Fruit fly (Drosophila melanogaster) whole organism, embryonic: Measurements from ENCODE around the gene Ptpmeg2.
A peak's percentile ranks its signal among the peaks of the same experiment; 100 is the strongest.

Source experiments
- Abd-B ChIP-seq: fragments of 200-800 bp; sonication (Bioruptor generic); optimal IDR thresholded peaks from 2 replicates; lab custom pipeline; 2018; ENCODE audit warnings: missing biosample characterization, mild to moderate bottlenecking, missing genetic modification characterization, moderate library complexity
- BEAF-32 ChIP-seq: fragments of 200-800 bp; sonication (Bioruptor generic); optimal IDR thresholded peaks from 3 replicates; lab custom pipeline; 2017; ENCODE audit warnings: missing biosample characterization, missing genetic modification characterization, mild to moderate bottlenecking, moderate library complexity, missing genetic modification reagents
- CG1024 ChIP-seq: fragments of 200-800 bp; sonication (Bioruptor generic); IDR thresholded peaks from 2 replicates; pipeline ENCODE4 v1.3.6; 2022; ENCODE audit warnings: missing biosample characterization, missing genetic modification characterization
- CG10543 ChIP-seq: fragments of 200-800 bp; sonication (Bioruptor generic); optimal IDR thresholded peaks from 3 replicates; lab custom pipeline; 2017; ENCODE audit warnings: missing biosample characterization, mild to moderate bottlenecking, missing genetic modification characterization, moderate library complexity
- CG10959 ChIP-seq: fragments of 200-800 bp; sonication (Bioruptor generic); IDR thresholded peaks from 2 replicates; pipeline ENCODE4 v1.3.6; 2022; ENCODE audit warnings: missing biosample characterization, missing genetic modification characterization
- CG11247 ChIP-seq: fragments of 200-800 bp; sonication (Bioruptor generic); IDR thresholded peaks from 2 replicates; pipeline ENCODE4 v1.3.6; 2022; ENCODE audit warnings: missing biosample characterization, missing genetic modification characterization
- CG11723 ChIP-seq: fragments of 200-800 bp; sonication (Bioruptor generic); optimal IDR thresholded peaks from 2 replicates; lab custom pipeline; 2017; ENCODE audit warnings: missing biosample characterization, mild to moderate bottlenecking, missing genetic modification characterization
- CG15514 ChIP-seq: fragments of 200-800 bp; sonication (Bioruptor generic); optimal IDR thresholded peaks from 3 replicates; lab custom pipeline; 2017; ENCODE audit warnings: missing biosample characterization, missing genetic modification characterization, mild to moderate bottlenecking, moderate library complexity, missing genetic modification reagents
- CG15696 ChIP-seq: fragments of 200-800 bp; sonication (Bioruptor generic); optimal IDR thresholded peaks from 2 replicates; lab custom pipeline; 2019; ENCODE audit warnings: missing biosample characterization, mild to moderate bottlenecking, missing genetic modification characterization, moderate library complexity
- CG17361 ChIP-seq: fragments of 200-800 bp; sonication (Bioruptor generic); IDR thresholded peaks from 3 replicates; pipeline ENCODE4 v1.3.6; 2022; ENCODE audit warnings: missing biosample characterization, missing genetic modification characterization
- CG2678 ChIP-seq: fragments of 200-800 bp; sonication (Bioruptor generic); optimal IDR thresholded peaks from 3 replicates; lab custom pipeline; 2019; ENCODE audit warnings: missing biosample characterization, mild to moderate bottlenecking, missing genetic modification characterization, moderate library complexity
- CG31224 ChIP-seq: fragments of 200-800 bp; sonication (Bioruptor generic); IDR thresholded peaks from 2 replicates; pipeline ENCODE4 v1.3.6; 2022; ENCODE audit warnings: missing biosample characterization, missing genetic modification characterization
- CG31441 ChIP-seq: fragments of 200-800 bp; sonication (Bioruptor generic); IDR thresholded peaks from 2 replicates; pipeline ENCODE4 v1.3.6; 2022; ENCODE audit warnings: missing biosample characterization, missing genetic modification characterization
- CG33213 ChIP-seq: fragments of 200-800 bp; sonication (Bioruptor generic); optimal IDR thresholded peaks from 3 replicates; lab custom pipeline; 2016; ENCODE audit warnings: missing biosample characterization, missing genetic modification characterization
- CG42726 ChIP-seq: fragments of 200-800 bp; sonication (Bioruptor generic); IDR thresholded peaks from 2 replicates; pipeline ENCODE4 v1.3.6; 2022; ENCODE audit warnings: missing biosample characterization, missing genetic modification characterization; ENCODE audit not compliant: partially characterized antibody
- CG6791 ChIP-seq: fragments of 200-800 bp; sonication (Bioruptor generic); IDR thresholded peaks from 3 replicates; pipeline ENCODE4 v1.3.6; 2022; ENCODE audit warnings: missing biosample characterization, missing genetic modification characterization; ENCODE audit not compliant: partially characterized antibody
- CG7928 ChIP-seq: fragments of 200-800 bp; sonication (Bioruptor generic); optimal IDR thresholded peaks from 2 replicates; lab custom pipeline; 2017; ENCODE audit warnings: missing biosample characterization, mild to moderate bottlenecking, missing genetic modification characterization
- CG8359 ChIP-seq: fragments of 200-800 bp; sonication (Bioruptor generic); optimal IDR thresholded peaks from 2 replicates; lab custom pipeline; 2017; ENCODE audit warnings: missing biosample characterization, mild to moderate bottlenecking, missing genetic modification characterization, borderline replicate concordance
- CG9932 ChIP-seq: fragments of 200-800 bp; sonication (Bioruptor generic); IDR thresholded peaks from 2 replicates; pipeline ENCODE4 v1.3.6; 2022; ENCODE audit warnings: missing biosample characterization, missing genetic modification characterization
- CTCF ChIP-seq: fragments of 200-800 bp; sonication (Bioruptor generic); optimal IDR thresholded peaks from 2 replicates; lab custom pipeline; 2017; ENCODE audit warnings: missing biosample characterization, mild to moderate bottlenecking, missing genetic modification characterization, moderate library complexity
- CoRest ChIP-seq: fragments of 200-800 bp; sonication (Bioruptor generic); optimal IDR thresholded peaks from 3 replicates; lab custom pipeline; 2018; ENCODE audit warnings: missing biosample characterization, mild to moderate bottlenecking, missing genetic modification characterization, moderate library complexity
- E2f2 ChIP-seq: fragments of 200-800 bp; sonication (Bioruptor generic); IDR thresholded peaks from 2 replicates; pipeline ENCODE4 v1.3.6; 2022; ENCODE audit warnings: missing biosample characterization, missing genetic modification characterization
- H2.0 ChIP-seq: fragments of 200-800 bp; sonication (Bioruptor generic); IDR thresholded peaks from 2 replicates; pipeline ENCODE4 v1.3.6; 2022; ENCODE audit warnings: missing biosample characterization, missing genetic modification characterization
- HLH3B ChIP-seq: fragments of 200-800 bp; sonication (Bioruptor generic); IDR thresholded peaks from 2 replicates; pipeline ENCODE4 v1.3.6; 2022; ENCODE audit warnings: missing biosample characterization, missing genetic modification characterization
- Hr51 ChIP-seq, 2 experiments: fragments of 200-800 bp; sonication (Bioruptor generic); optimal IDR thresholded peaks; 2 replicates in 1 of 2; 3 replicates in 1 of 2; lab custom pipeline; 2016 to 2018; ENCODE audit warnings: missing biosample characterization in 2 of 2, missing genetic modification characterization in 2 of 2, mild to moderate bottlenecking in 1 of 2, moderate library complexity in 1 of 2
- Hr78 ChIP-seq, 2 experiments: fragments of 200-800 bp in 1 of 2; fragments of >200 bp in 1 of 2; sonication (Bioruptor generic) in 1 of 2; optimal IDR thresholded peaks; 2 replicates each; lab custom pipeline; 2017 to 2019; ENCODE audit warnings: missing biosample characterization in 2 of 2, missing genetic modification characterization in 2 of 2, mild to moderate bottlenecking in 1 of 2, moderate library complexity in 1 of 2
- Med ChIP-seq: fragments of 200-800 bp; sonication (Bioruptor generic); peaks from one replicate; lab custom pipeline; 2016; ENCODE audit warnings: missing biosample characterization, missing genetic modification characterization, mild to moderate bottlenecking, inconsistent platforms, moderate library complexity
- NC2α ChIP-seq: fragments of 200-800 bp; sonication (Bioruptor generic); optimal IDR thresholded peaks from 2 replicates; lab custom pipeline; 2016; ENCODE audit warnings: missing biosample characterization, missing genetic modification characterization
- Optix ChIP-seq: fragments of 200-800 bp; sonication (Bioruptor generic); IDR thresholded peaks from 3 replicates; pipeline ENCODE4 v1.3.6; 2022; ENCODE audit warnings: missing biosample characterization, missing genetic modification characterization
- Ptx1 ChIP-seq: fragments of 200-800 bp; sonication (Bioruptor generic); IDR thresholded peaks from 2 replicates; pipeline ENCODE4 v1.3.6; 2022; ENCODE audit warnings: missing biosample characterization, missing genetic modification characterization
- Sry-β ChIP-seq: fragments of 200-800 bp; sonication (Bioruptor generic); optimal IDR thresholded peaks from 2 replicates; lab custom pipeline; 2018; ENCODE audit warnings: missing biosample characterization, mild to moderate bottlenecking, missing genetic modification characterization, moderate library complexity
- ab ChIP-seq: fragments of 200-800 bp; sonication (Bioruptor generic); optimal IDR thresholded peaks from 2 replicates; lab custom pipeline; 2016; ENCODE audit warnings: missing biosample characterization, missing genetic modification characterization
- abd-A ChIP-seq: fragments of 200-800 bp; sonication (Bioruptor generic); optimal IDR thresholded peaks from 3 replicates; lab custom pipeline; 2019; ENCODE audit warnings: missing biosample characterization, mild to moderate bottlenecking, missing genetic modification characterization, moderate library complexity
- bigmax ChIP-seq: fragments of 200-800 bp; sonication (Bioruptor generic); optimal IDR thresholded peaks from 2 replicates; lab custom pipeline; 2018; ENCODE audit warnings: missing biosample characterization, mild to moderate bottlenecking, missing genetic modification characterization
- cg ChIP-seq: fragments of 200-800 bp; sonication (Bioruptor generic); optimal IDR thresholded peaks from 3 replicates; lab custom pipeline; 2019; ENCODE audit warnings: missing biosample characterization, mild to moderate bottlenecking, missing genetic modification characterization, moderate library complexity
- dimm ChIP-seq: fragments of 200-800 bp; sonication (Bioruptor generic); IDR thresholded peaks from 2 replicates; pipeline ENCODE4 v1.3.6; 2022; ENCODE audit warnings: missing biosample characterization, missing genetic modification characterization
- esg ChIP-seq: fragments of 200-800 bp; sonication (Bioruptor generic); conservative IDR thresholded peaks from 2 replicates; pipeline ENCODE4 v1.3.6; 2022; ENCODE audit warnings: missing biosample characterization, missing genetic modification characterization
- hth ChIP-seq: fragments of >200 bp; optimal IDR thresholded peaks from 2 replicates; lab custom pipeline; 2017; ENCODE audit warnings: inconsistent platforms
- ind ChIP-seq: fragments of 200-800 bp; sonication (Bioruptor generic); optimal IDR thresholded peaks from 3 replicates; lab custom pipeline; 2016; ENCODE audit warnings: missing biosample characterization, missing genetic modification characterization
- klu ChIP-seq: fragments of 200-800 bp; sonication (Bioruptor generic); IDR thresholded peaks from 2 replicates; pipeline ENCODE4 v1.3.6; 2022; ENCODE audit warnings: missing biosample characterization, missing genetic modification characterization
- nerfin-2 ChIP-seq: fragments of 200-800 bp; sonication (Bioruptor generic); IDR thresholded peaks from 2 replicates; pipeline ENCODE4 v1.3.6; 2022; ENCODE audit warnings: missing biosample characterization, missing genetic modification characterization; ENCODE audit not compliant: partially characterized antibody
- pho ChIP-seq: fragments of 200-800 bp; sonication (Bioruptor generic); optimal IDR thresholded peaks from 2 replicates; lab custom pipeline; 2016; ENCODE audit warnings: missing biosample characterization, missing genetic modification characterization
- ro ChIP-seq: fragments of 200-800 bp; sonication (Bioruptor generic); IDR thresholded peaks from 2 replicates; pipeline ENCODE4 v1.3.6; 2022; ENCODE audit warnings: missing biosample characterization, missing genetic modification characterization
- slbo ChIP-seq: fragments of 200-800 bp; sonication (Bioruptor generic); IDR thresholded peaks from 2 replicates; pipeline ENCODE4 v1.3.6; 2022; ENCODE audit warnings: missing biosample characterization, missing genetic modification characterization
- slou ChIP-seq: fragments of 200-800 bp; sonication (Bioruptor generic); optimal IDR thresholded peaks from 3 replicates; lab custom pipeline; 2016; ENCODE audit warnings: missing biosample characterization, missing genetic modification characterization
- tll ChIP-seq, 2 experiments: fragments of 200-800 bp in 1 of 2; fragments of >200 bp in 1 of 2; sonication (Bioruptor generic) in 1 of 2; optimal IDR thresholded peaks; 2 replicates each; lab custom pipeline; 2017 to 2019; ENCODE audit warnings: missing biosample characterization in 2 of 2, missing genetic modification characterization in 2 of 2, mild to moderate bottlenecking in 1 of 2, moderate library complexity in 1 of 2
- unc-4 ChIP-seq: fragments of 200-800 bp; sonication (Bioruptor generic); IDR thresholded peaks from 2 replicates; pipeline ENCODE4 v1.3.6; 2022; ENCODE audit warnings: missing biosample characterization, missing genetic modification characterization; ENCODE audit not compliant: partially characterized antibody
- wor ChIP-seq: fragments of 200-800 bp; sonication (Bioruptor generic); IDR thresholded peaks from 2 replicates; pipeline ENCODE4 v1.3.6; 2022; ENCODE audit warnings: missing biosample characterization, missing genetic modification characterization
- zfh2 ChIP-seq: fragments of 200-800 bp; sonication (Bioruptor generic); optimal IDR thresholded peaks from 2 replicates; lab custom pipeline; 2016; ENCODE audit warnings: missing biosample characterization, missing genetic modification characterization

Ptpmeg2 gene

DNA sequence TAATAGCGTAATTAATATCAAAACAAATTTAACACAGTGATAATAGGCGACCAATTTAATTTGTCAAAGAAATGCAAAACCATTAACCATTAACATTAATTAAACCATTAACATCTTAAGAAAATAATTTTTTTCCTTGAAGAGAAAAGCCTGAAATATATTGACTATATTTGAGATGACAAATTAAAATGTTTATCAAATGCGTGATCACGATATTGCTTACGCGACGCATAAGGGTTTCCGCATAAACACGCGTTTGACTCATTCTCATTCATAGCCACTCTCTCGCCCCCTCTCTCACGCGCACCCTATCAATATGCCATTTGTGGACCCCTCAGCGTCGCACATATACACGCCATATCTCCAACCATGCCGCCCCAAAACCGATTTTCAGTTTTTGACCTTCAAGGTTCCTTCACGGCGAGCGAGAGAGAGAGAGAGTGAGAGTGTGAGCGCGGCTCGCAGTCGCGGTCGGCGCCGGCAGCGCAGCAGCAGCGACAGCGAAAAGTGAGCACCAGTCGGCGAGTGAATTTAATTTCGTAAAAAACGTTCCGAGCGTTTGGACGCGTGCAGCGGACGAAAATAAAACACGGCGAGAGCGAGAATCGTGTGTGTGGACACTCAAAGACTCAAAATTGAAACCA is 73.5 kb downstream of the Ptpmeg2 start, which contains the start of gene Hex-A (continued):
- peak; percentile 59 for TF ChIP-seq ro (GFP tag; lab: Robert Waterston, UW)
- peak; percentile 85 for TF ChIP-seq H2.0 (GFP tag; lab: Robert Waterston, UW)
- TF ChIP-seq tll (GFP tag; optimal IDR thresholded peaks at IDR 0.05; lab: Kevin White, UChicago), result peak in 1 of 2 experiments; percentile 52
- peak; percentile 85 for TF ChIP-seq CG9932 (GFP tag; lab: Robert Waterston, UW)
- peak; percentile 85 for TF ChIP-seq CG31224
- peak; percentile 87 for TF ChIP-seq CG8359
- TF ChIP-seq CG7928, result peak; percentile 79
- TF ChIP-seq pho (GFP tag; lab: Kevin White, UChicago), result peak; percentile 97
- TF ChIP-seq bigmax (GFP tag; lab: Kevin White, UChicago), result no peak
- peak; percentile 36 for TF ChIP-seq Sry-β (GFP tag; lab: Kevin White, UChicago)
- peak; percentile 86 to 99 for TF ChIP-seq Hr51 (GFP tag; optimal IDR thresholded peaks at IDR 0.05; lab: Kevin White, UChicago)
- peak; percentile 85 for TF ChIP-seq wor (GFP tag; lab: Robert Waterston, UW)
- peak; percentile 96 for TF ChIP-seq CG17361
- TF ChIP-seq NC2α (GFP tag; lab: Kevin White, UChicago), result peak; percentile 88
- peak; percentile 89 for TF ChIP-seq esg
- peak; percentile 78 for TF ChIP-seq slou (GFP tag; lab: Kevin White, UChicago)
- TF ChIP-seq CTCF (GFP tag; lab: Kevin White, UChicago), result peak; percentile 62
- TF ChIP-seq slbo (GFP tag; lab: Robert Waterston, UW), result peak; percentile 87
- peak; percentile 89 for TF ChIP-seq CG33213
- peak; percentile 27 for TF ChIP-seq BEAF-32 (GFP tag; lab: Kevin White, UChicago)
- peak; percentile 91 for TF ChIP-seq HLH3B (GFP tag; lab: Robert Waterston, UW)
- TF ChIP-seq CG2678, result peak; percentile 99
- peak; percentile 100 for TF ChIP-seq CG10543 (GFP tag; lab: Kevin White, UChicago)
- peak; percentile 77 for TF ChIP-seq E2f2 (GFP tag; lab: Robert Waterston, UW)
- TF ChIP-seq CG42726, result peak; percentile 52; the same call in 1 of the 2 replicates
- peak; percentile 89 for TF ChIP-seq klu (GFP tag; lab: Robert Waterston, UW)
- TF ChIP-seq ind (GFP tag; lab: Kevin White, UChicago), result peak; percentile 84
- TF ChIP-seq Hr78 (GFP tag; optimal IDR thresholded peaks at IDR 0.05; lab: Kevin White, UChicago), result peak in 1 of 2 experiments; percentile 94
- peak; percentile 70 for TF ChIP-seq cg
- TF ChIP-seq Abd-B (GFP tag; lab: Kevin White, UChicago), result peak; percentile 85
- no peak for TF ChIP-seq nerfin-2 (GFP tag; lab: Robert Waterston, UW)
- peak; percentile 80 for TF ChIP-seq dimm
- TF ChIP-seq zfh2, result peak; percentile 92
- TF ChIP-seq ab (GFP tag; lab: Kevin White, UChicago), result peak; percentile 55
- TF ChIP-seq Med (GFP tag; lab: Kevin White, UChicago), result peak; percentile 99
- peak; percentile 75; the same call in 1 of the 2 replicates for TF ChIP-seq CG1024 (GFP tag; lab: Robert Waterston, UW)
- peak; percentile 93 for TF ChIP-seq abd-A (tag; lab: Kevin White, UChicago)
- TF ChIP-seq CG31441 (GFP tag; lab: Robert Waterston, UW), result peak; percentile 93
- peak; percentile 77 for TF ChIP-seq Optix
- no peak for TF ChIP-seq CG6791 (GFP tag; lab: Robert Waterston, UW)
- peak; percentile 99 for TF ChIP-seq CoRest (tag; lab: Kevin White, UChicago)
- TF ChIP-seq Ptx1 (GFP tag; lab: Robert Waterston, UW), result peak; percentile 85
- peak; percentile 53 for TF ChIP-seq unc-4 (GFP tag; lab: Robert Waterston, UW)
- peak; percentile 87 for TF ChIP-seq CG11247 (GFP tag; lab: Robert Waterston, UW)
- peak; percentile 84 for TF ChIP-seq CG15696 (tag; lab: Kevin White, UChicago)
- peak; percentile 46 for TF ChIP-seq CG10959 (GFP tag; lab: Robert Waterston, UW)
- no peak for TF ChIP-seq hth
- peak; percentile 90 for TF ChIP-seq CG15514 (GFP tag; lab: Kevin White, UChicago)
- peak; percentile 97 for TF ChIP-seq CG11723 (GFP tag; lab: Kevin White, UChicago)
